Fruit fly (Drosophila melanogaster) whole organism, embryonic: ENCODE measurements around the gene CG31717.
A peak's percentile ranks its signal among the peaks of the same experiment; 100 is the strongest.

Experiments used
- CG12219 ChIP-seq: fragments of 200-800 bp; sonication (Bioruptor generic); optimal IDR thresholded peaks from 3 replicates; lab custom pipeline; 2018; ENCODE audit warnings: missing biosample characterization, mild to moderate bottlenecking, missing genetic modification characterization
- CG13894 ChIP-seq: fragments of 200-800 bp; sonication (Bioruptor generic); optimal IDR thresholded peaks from 3 replicates; lab custom pipeline; 2018; ENCODE audit warnings: missing biosample characterization, mild to moderate bottlenecking, missing genetic modification characterization, moderate library complexity
- CG14050 ChIP-seq: fragments of 200-800 bp; sonication (Bioruptor generic); IDR thresholded peaks from 3 replicates; pipeline ENCODE4 v1.3.6; 2022; ENCODE audit warnings: missing biosample characterization, missing genetic modification characterization
- CG14860 ChIP-seq: fragments of 200-800 bp; sonication (Bioruptor generic); IDR thresholded peaks from 3 replicates; pipeline ENCODE4 v1.3.6; 2022; ENCODE audit warnings: missing biosample characterization, missing genetic modification characterization; ENCODE audit not compliant: partially characterized antibody
- CG14965 ChIP-seq: fragments of 200-800 bp; sonication (Bioruptor generic); optimal IDR thresholded peaks from 2 replicates; lab custom pipeline; 2016; ENCODE audit warnings: missing biosample characterization, missing genetic modification characterization, borderline replicate concordance
- CG15479 ChIP-seq: fragments of 200-800 bp; sonication (Bioruptor generic); optimal IDR thresholded peaks from 3 replicates; lab custom pipeline; 2019; ENCODE audit warnings: missing biosample characterization, mild to moderate bottlenecking, missing genetic modification characterization, moderate library complexity
- CG15514 ChIP-seq: fragments of 200-800 bp; sonication (Bioruptor generic); optimal IDR thresholded peaks from 3 replicates; lab custom pipeline; 2017; ENCODE audit warnings: missing biosample characterization, missing genetic modification characterization, mild to moderate bottlenecking, moderate library complexity, missing genetic modification reagents
- CG15696 ChIP-seq: fragments of 200-800 bp; sonication (Bioruptor generic); optimal IDR thresholded peaks from 2 replicates; lab custom pipeline; 2019; ENCODE audit warnings: missing biosample characterization, mild to moderate bottlenecking, missing genetic modification characterization, moderate library complexity
- CG16779 ChIP-seq: fragments of 200-800 bp; sonication (Bioruptor generic); IDR thresholded peaks from 2 replicates; pipeline ENCODE4 v1.3.6; 2022; ENCODE audit warnings: missing biosample characterization, missing genetic modification characterization
- CG17359 ChIP-seq: fragments of 200-800 bp; sonication (Bioruptor generic); optimal IDR thresholded peaks from 3 replicates; lab custom pipeline; 2018; ENCODE audit warnings: missing biosample characterization, mild to moderate bottlenecking, missing genetic modification characterization, moderate library complexity
- CG4617 ChIP-seq: fragments of 200-800 bp; sonication (Bioruptor generic); optimal IDR thresholded peaks from 3 replicates; lab custom pipeline; 2016; ENCODE audit warnings: missing biosample characterization, missing genetic modification characterization, borderline replicate concordance
- CG5953 ChIP-seq: fragments of 200-800 bp; sonication (Bioruptor generic); IDR thresholded peaks from 2 replicates; pipeline ENCODE4 v1.3.6; 2022; ENCODE audit warnings: missing biosample characterization, missing genetic modification characterization
- CG7745 ChIP-seq: fragments of 200-800 bp; sonication (Bioruptor generic); optimal IDR thresholded peaks from 2 replicates; lab custom pipeline; 2018; ENCODE audit warnings: missing biosample characterization, mild to moderate bottlenecking, missing genetic modification characterization, moderate library complexity
- CG8388 ChIP-seq: fragments of 200-800 bp; sonication (Bioruptor generic); optimal IDR thresholded peaks from 2 replicates; lab custom pipeline; 2019; ENCODE audit warnings: missing biosample characterization, mild to moderate bottlenecking, missing genetic modification characterization, moderate library complexity
- CG9437 ChIP-seq: fragments of 200-800 bp; sonication (Bioruptor generic); optimal IDR thresholded peaks from 2 replicates; lab custom pipeline; 2018; ENCODE audit warnings: missing biosample characterization, mild to moderate bottlenecking, missing genetic modification characterization
- Dip3 ChIP-seq: fragments of 200-800 bp; sonication (Bioruptor generic); optimal IDR thresholded peaks from 3 replicates; lab custom pipeline; 2016; ENCODE audit warnings: missing biosample characterization, missing genetic modification characterization
- Drgx ChIP-seq: fragments of 200-800 bp; sonication (Bioruptor generic); IDR thresholded peaks from 2 replicates; pipeline ENCODE4 v1.3.6; 2022; ENCODE audit warnings: missing biosample characterization, missing genetic modification characterization
- Kr ChIP-seq: fragments of 200-800 bp; sonication (Bioruptor generic); optimal IDR thresholded peaks from 2 replicates; lab custom pipeline; 2017; ENCODE audit warnings: missing biosample characterization, mild to moderate bottlenecking, missing genetic modification characterization
- Meics ChIP-seq: fragments of 200-800 bp; sonication (Bioruptor generic); optimal IDR thresholded peaks from 2 replicates; lab custom pipeline; 2017; ENCODE audit warnings: missing biosample characterization, mild to moderate bottlenecking, missing genetic modification characterization
- NK7.1 ChIP-seq: fragments of 200-800 bp; sonication (Bioruptor generic); optimal IDR thresholded peaks from 3 replicates; lab custom pipeline; 2016; ENCODE audit warnings: missing biosample characterization, missing genetic modification characterization
- Stat92E ChIP-seq, 3 experiments: fragments of >200 bp in 2 of 3; fragments of 200-800 bp in 1 of 3; sonication (Bioruptor generic) in 1 of 3; optimal IDR thresholded peaks; 2 replicates each; lab custom pipeline; 2017 to 2019; ENCODE audit warnings: missing biosample characterization in 3 of 3, missing genetic modification characterization in 3 of 3, mild to moderate bottlenecking in 1 of 3, moderate library complexity in 1 of 3
- Trl ChIP-seq, 3 experiments: fragments of >200 bp in 2 of 3; fragments of 200-800 bp in 1 of 3; sonication (Bioruptor generic) in 1 of 3; optimal IDR thresholded peaks; 2 replicates in 1 of 3; 3 replicates in 2 of 3; lab custom pipeline; 2016 to 2017; ENCODE audit warnings: missing biosample characterization in 1 of 3, missing genetic modification characterization in 1 of 3
- Usf ChIP-seq: fragments of 200-800 bp; sonication (Bioruptor generic); optimal IDR thresholded peaks from 2 replicates; lab custom pipeline; 2017; ENCODE audit warnings: missing genotype, missing biosample characterization, missing genetic modification characterization
- cg ChIP-seq: fragments of 200-800 bp; sonication (Bioruptor generic); optimal IDR thresholded peaks from 3 replicates; lab custom pipeline; 2019; ENCODE audit warnings: missing biosample characterization, mild to moderate bottlenecking, missing genetic modification characterization, moderate library complexity
- eve ChIP-seq, 2 experiments: fragments of >200 bp; optimal IDR thresholded peaks; 2 replicates each; lab custom pipeline; 2017; ENCODE audit warnings: missing biosample characterization in 2 of 2, missing genetic modification characterization in 2 of 2
- fd102C ChIP-seq: fragments of 200-800 bp; sonication (Bioruptor generic); optimal IDR thresholded peaks from 2 replicates; lab custom pipeline; 2018; ENCODE audit warnings: missing biosample characterization, mild to moderate bottlenecking, missing genetic modification characterization, moderate library complexity
- gce ChIP-seq: fragments of 200-800 bp; sonication (Bioruptor generic); IDR thresholded peaks from 3 replicates; pipeline ENCODE4 v1.3.6; 2022; ENCODE audit warnings: missing biosample characterization, missing genetic modification characterization
- grau ChIP-seq: fragments of 200-800 bp; optimal IDR thresholded peaks from 3 replicates; lab custom pipeline; 2019; ENCODE audit warnings: missing biosample characterization, mild to moderate bottlenecking, missing genetic modification characterization, moderate library complexity
- her ChIP-seq: fragments of 200-800 bp; sonication (Bioruptor generic); optimal IDR thresholded peaks from 2 replicates; lab custom pipeline; 2016; ENCODE audit warnings: missing biosample characterization, missing genetic modification characterization
- klu ChIP-seq: fragments of 200-800 bp; sonication (Bioruptor generic); IDR thresholded peaks from 2 replicates; pipeline ENCODE4 v1.3.6; 2022; ENCODE audit warnings: missing biosample characterization, missing genetic modification characterization
- lola ChIP-seq, 3 experiments: fragments of >200 bp in 2 of 3; fragments of 200-800 bp in 1 of 3; sonication (Bioruptor generic) in 1 of 3; optimal IDR thresholded peaks; 2 replicates each; lab custom pipeline; 2017 to 2019; ENCODE audit warnings: missing biosample characterization in 3 of 3, missing genetic modification characterization in 3 of 3, mild to moderate bottlenecking in 1 of 3, moderate library complexity in 1 of 3
- lov ChIP-seq, 2 experiments: fragments of 200-800 bp in 1 of 2; fragments of >200 bp in 1 of 2; sonication (Bioruptor generic) in 1 of 2; IDR thresholded peaks in 1 of 2; optimal IDR thresholded peaks in 1 of 2; 2 replicates in 1 of 2; 3 replicates in 1 of 2; pipeline versions ENCODE4 v1.3.6 to Lab custom; 2017 to 2022; ENCODE audit warnings: missing biosample characterization in 1 of 2, missing genetic modification characterization in 1 of 2
- nau ChIP-seq: fragments of 200-800 bp; sonication (Bioruptor generic); optimal IDR thresholded peaks from 3 replicates; lab custom pipeline; 2017; ENCODE audit warnings: missing biosample characterization, mild to moderate bottlenecking, missing genetic modification characterization, missing genetic modification reagents
- nerfin-2 ChIP-seq: fragments of 200-800 bp; sonication (Bioruptor generic); IDR thresholded peaks from 2 replicates; pipeline ENCODE4 v1.3.6; 2022; ENCODE audit warnings: missing biosample characterization, missing genetic modification characterization; ENCODE audit not compliant: partially characterized antibody
- pan ChIP-seq, 4 experiments: fragments of >200 bp in 3 of 4; fragments of 200-800 bp in 1 of 4; sonication (Bioruptor generic) in 1 of 4; optimal IDR thresholded peaks in 3 of 4; IDR thresholded peaks in 1 of 4; 2 replicates each; pipeline versions ENCODE4 v1.3.6 to Lab custom; 2017 to 2022; ENCODE audit warnings: missing biosample characterization in 2 of 4, missing genetic modification characterization in 2 of 4, mixed read lengths in 1 of 4
- pfk ChIP-seq: fragments of 200-800 bp; sonication (Bioruptor generic); optimal IDR thresholded peaks from 2 replicates; lab custom pipeline; 2018; ENCODE audit warnings: missing biosample characterization, mild to moderate bottlenecking, missing genetic modification characterization, moderate library complexity
- pita ChIP-seq: fragments of 200-800 bp; sonication (Bioruptor generic); optimal IDR thresholded peaks from 2 replicates; lab custom pipeline; 2017; ENCODE audit warnings: missing biosample characterization, mild to moderate bottlenecking, missing genetic modification characterization
- ro ChIP-seq: fragments of 200-800 bp; sonication (Bioruptor generic); IDR thresholded peaks from 2 replicates; pipeline ENCODE4 v1.3.6; 2022; ENCODE audit warnings: missing biosample characterization, missing genetic modification characterization
- sens ChIP-seq: fragments of 200-800 bp; sonication (Bioruptor generic); peaks from one replicate; lab custom pipeline; 2016; ENCODE audit warnings: missing biosample characterization, missing genetic modification characterization
- slbo ChIP-seq: fragments of 200-800 bp; sonication (Bioruptor generic); IDR thresholded peaks from 2 replicates; pipeline ENCODE4 v1.3.6; 2022; ENCODE audit warnings: missing biosample characterization, missing genetic modification characterization
- tll ChIP-seq, 2 experiments: fragments of 200-800 bp in 1 of 2; fragments of >200 bp in 1 of 2; sonication (Bioruptor generic) in 1 of 2; optimal IDR thresholded peaks; 2 replicates each; lab custom pipeline; 2017 to 2019; ENCODE audit warnings: missing biosample characterization in 2 of 2, missing genetic modification characterization in 2 of 2, mild to moderate bottlenecking in 1 of 2, moderate library complexity in 1 of 2
- vvl ChIP-seq: fragments of 200-800 bp; sonication (Bioruptor generic); IDR thresholded peaks from 2 replicates; pipeline ENCODE4 v1.3.6; 2022; ENCODE audit warnings: missing biosample characterization, missing genetic modification characterization
- yki ChIP-seq: fragments of >200 bp; optimal IDR thresholded peaks from 3 replicates; lab custom pipeline; 2018
- zen ChIP-seq: fragments of 200-800 bp; sonication (Bioruptor generic); optimal IDR thresholded peaks from 3 replicates; lab custom pipeline; 2018; ENCODE audit warnings: missing biosample characterization, mild to moderate bottlenecking, missing genetic modification characterization, moderate library complexity
- zfh1 ChIP-seq: fragments of 200-800 bp; sonication (Bioruptor generic); IDR thresholded peaks from 3 replicates; pipeline ENCODE4 v1.3.6; 2022; ENCODE audit warnings: missing biosample characterization, missing genetic modification characterization

The CG31717 gene

DNA sequence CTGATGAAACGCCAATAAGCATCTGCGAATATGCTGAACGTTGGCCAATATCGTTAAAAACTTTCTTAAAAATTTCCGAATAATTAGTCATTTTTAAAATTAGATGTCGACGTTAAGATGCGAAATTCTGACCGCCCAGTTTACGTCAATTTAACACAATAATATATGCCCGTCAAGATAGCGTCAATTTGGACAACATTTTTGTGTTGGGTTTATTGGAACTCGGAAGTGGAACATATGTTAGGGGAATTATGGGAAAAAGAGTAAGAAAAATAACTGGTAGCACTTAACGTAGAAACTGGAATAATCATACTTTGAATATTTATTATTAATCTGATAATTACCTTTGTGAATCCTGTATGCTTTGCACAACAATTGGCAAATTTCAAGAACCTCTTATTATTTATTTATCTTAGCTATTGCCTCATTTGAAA, 5.2 kb downstream of the CG31717 start, which contains the start of gene CG5676 (continued):
- TF ChIP-seq Usf (GFP tag; lab: Kevin White, UChicago) (no peak), Meics (no peak), CG7745 (tag; lab: Kevin White, UChicago) (peak; percentile 36), CG12219 (GFP tag; lab: Kevin White, UChicago) (no peak), nau (no peak), CG15696 (tag; lab: Kevin White, UChicago) (no peak), vvl (no peak; the same call in 1 of the 2 replicates), Kr (GFP tag; lab: Kevin White, UChicago) (no peak), CG16779 (GFP tag; lab: Robert Waterston, UW) (no peak), fd102C (GFP tag; lab: Kevin White, UChicago) (no peak), grau (tag; lab: Kevin White, UChicago) (no peak), CG15514 (no peak), nerfin-2 (no peak), Stat92E (GFP tag; optimal IDR thresholded peaks at IDR 0.05; lab: Kevin White, UChicago) (no peak), CG14050 (GFP tag; lab: Robert Waterston, UW) (no peak), Trl (optimal IDR thresholded peaks at IDR 0.05; lab: Kevin White, UChicago) (no peak), Trl (GFP tag; optimal IDR thresholded peaks at IDR 0.05; lab: Kevin White, UChicago) (no peak), CG14965 (GFP tag; lab: Kevin White, UChicago) (no peak), tll (GFP tag; optimal IDR thresholded peaks at IDR 0.05; lab: Kevin White, UChicago) (no peak), pfk (GFP tag; lab: Kevin White, UChicago) (peak; percentile 97), zen (tag; lab: Kevin White, UChicago) (peak; percentile 56), CG9437 (GFP tag; lab: Kevin White, UChicago) (peak; percentile 54), ro (GFP tag; lab: Robert Waterston, UW) (no peak), CG17359 (no peak), Dip3 (GFP tag; lab: Kevin White, UChicago) (no peak), pita (GFP tag; lab: Kevin White, UChicago) (no peak), CG13894 (tag; lab: Kevin White, UChicago) (no peak), NK7.1 (GFP tag; lab: Kevin White, UChicago) (no peak), CG4617 (peak; percentile 15), yki (lab: Kevin White, UChicago) (no peak)

DNA sequence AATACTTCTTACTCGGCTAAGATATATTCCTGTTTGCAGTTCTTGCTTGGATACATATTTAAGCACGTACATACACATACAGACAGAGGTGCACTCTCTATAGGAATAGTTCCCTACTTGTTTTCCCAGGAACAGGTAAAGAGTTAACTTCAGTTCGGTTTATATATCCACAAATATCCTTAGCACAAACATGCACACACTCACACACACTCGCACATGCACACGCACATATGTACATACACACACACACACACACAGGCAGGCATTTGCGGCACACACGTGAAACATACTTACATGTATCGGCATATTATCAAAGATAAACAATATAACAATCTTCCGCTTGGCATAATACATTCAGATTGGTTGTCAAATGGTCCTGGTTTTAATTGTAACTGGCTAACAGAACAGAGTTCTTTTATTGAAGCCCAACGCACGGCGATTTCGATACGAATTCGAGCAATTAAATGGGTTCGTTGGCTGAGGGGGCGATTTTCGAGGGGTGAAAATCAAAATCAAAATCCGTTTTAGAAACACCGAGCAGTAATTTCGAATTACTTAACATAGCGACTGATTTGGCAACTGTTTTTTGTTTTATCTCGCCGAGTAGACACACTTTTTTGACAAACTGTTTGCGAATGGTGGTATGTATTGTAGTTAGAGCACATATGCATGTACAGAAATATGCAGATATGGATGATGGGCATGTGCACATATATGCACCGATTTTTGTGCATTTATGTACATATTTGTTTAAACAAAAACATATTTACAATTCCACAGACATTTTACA, 9.6 kb downstream of the CG31717 start:
- TF ChIP-seq Kr (GFP tag; lab: Kevin White, UChicago) (peak; percentile 68), lola (GFP tag; optimal IDR thresholded peaks at IDR 0.05; lab: Kevin White, UChicago) (peak in 1 of 3 experiments; percentile 44), CG5953 (GFP tag; lab: Robert Waterston, UW) (no peak), sens (GFP tag; lab: Kevin White, UChicago) (peak; percentile 49), CG8388 (GFP tag; lab: Kevin White, UChicago) (peak; percentile 99), cg (peak; percentile 91), klu (no peak), Drgx (GFP tag; lab: Robert Waterston, UW) (0 out of 2 replicates have a peak, but pooled peaks have one; percentile 27), eve (GFP tag; optimal IDR thresholded peaks at IDR 0.05; lab: Kevin White, UChicago) (peak in 1 of 2 experiments; percentile 36), gce (GFP tag; lab: Robert Waterston, UW) (no peak), pan (optimal IDR thresholded peaks at IDR 0.05; lab: Kevin White, UChicago) (no peak), pan (GFP tag; optimal IDR thresholded peaks at IDR 0.05 in 1 of 2, IDR thresholded peaks at IDR 0.05 in 1 of 2) (peak in 1 of 2 experiments; percentile 48), CG15479 (GFP tag; lab: Kevin White, UChicago) (peak; percentile 47), slbo (GFP tag; lab: Robert Waterston, UW) (no peak), zfh1 (peak; percentile 13; the same call in 1 of the 3 replicates), her (no peak), CG14860 (GFP tag; lab: Robert Waterston, UW) (no peak), lov (optimal IDR thresholded peaks at IDR 0.05; lab: Kevin White, UChicago) (peak; percentile 80), lov (GFP tag; IDR thresholded peaks at IDR 0.05; lab: Robert Waterston, UW) (no peak)
